Fruit fly (Drosophila melanogaster) S2 (cell line): ENCODE data around the gene bgm.

Experiments used
- CG8478 ChIP-seq: fragments of >200 bp; optimal IDR thresholded peaks from 2 replicates; lab custom pipeline; 2018
- CTCF ChIP-seq, 2 experiments: fragments of >200 bp; optimal IDR thresholded peaks; 2 replicates each; lab custom pipeline; 2018

DNA sequence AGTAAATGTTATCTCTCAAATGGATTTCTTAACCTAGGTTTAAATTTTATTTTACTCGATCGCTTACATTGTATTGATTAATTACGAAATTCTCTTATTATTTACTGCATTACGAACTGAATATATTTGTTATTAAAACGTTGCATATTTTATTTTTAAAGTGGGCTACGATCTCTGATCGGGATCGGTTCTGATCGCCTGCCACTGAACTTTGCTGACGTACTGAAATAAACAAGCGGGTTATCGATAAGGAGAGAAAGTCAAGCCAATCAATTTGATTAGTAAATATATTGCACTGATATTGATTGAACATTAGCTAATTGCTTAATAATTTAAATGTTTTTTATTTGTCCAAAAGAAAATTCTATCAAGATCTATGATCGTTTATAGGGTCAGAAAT is 16.4 kb downstream of the bgm start:
- TF ChIP-seq CG8478 (lab: Kevin White, UChicago) (no peak), CTCF (optimal IDR thresholded peaks at IDR 0.05; lab: Kevin White, UChicago) (no peak)
